Fruit fly (Drosophila melanogaster) whole organism, embryonic: ENCODE data around the gene UbcE2M.
A peak's percentile ranks its signal among the peaks of the same experiment; 100 is the strongest.

Experiments
- ATbp ChIP-seq: fragments of 200-800 bp; sonication (Bioruptor generic); optimal IDR thresholded peaks from 2 replicates; lab custom pipeline; 2017; ENCODE audit warnings: missing biosample characterization, mild to moderate bottlenecking, missing genetic modification characterization, missing genetic modification reagents
- Antp ChIP-seq: fragments of 200-800 bp; sonication (Bioruptor generic); optimal IDR thresholded peaks from 3 replicates; lab custom pipeline; 2016; ENCODE audit warnings: missing biosample characterization, missing genetic modification characterization
- Awh ChIP-seq: fragments of 200-800 bp; sonication (Bioruptor generic); IDR thresholded peaks from 2 replicates; pipeline ENCODE4, ENCODE4 v1.3.6; 2022; ENCODE audit warnings: missing biosample characterization, missing genetic modification characterization
- B-H2 ChIP-seq: fragments of 200-800 bp; sonication (Bioruptor generic); optimal IDR thresholded peaks from 2 replicates; lab custom pipeline; 2018; ENCODE audit warnings: missing biosample characterization, mild to moderate bottlenecking, missing genetic modification characterization
- Blimp-1 ChIP-seq: fragments of 200-800 bp; sonication (Bioruptor generic); optimal IDR thresholded peaks from 3 replicates; lab custom pipeline; 2018; ENCODE audit warnings: missing biosample characterization, missing genetic modification characterization, mild to moderate bottlenecking, moderate library complexity, missing genetic modification reagents
- CG11504 ChIP-seq: fragments of 200-800 bp; sonication (Bioruptor generic); optimal IDR thresholded peaks from 3 replicates; lab custom pipeline; 2019; ENCODE audit warnings: missing biosample characterization, mild to moderate bottlenecking, missing genetic modification characterization, moderate library complexity
- CG11723 ChIP-seq: fragments of 200-800 bp; sonication (Bioruptor generic); optimal IDR thresholded peaks from 2 replicates; lab custom pipeline; 2017; ENCODE audit warnings: missing biosample characterization, mild to moderate bottlenecking, missing genetic modification characterization
- CG12659 ChIP-seq: fragments of 200-800 bp; sonication (Bioruptor generic); optimal IDR thresholded peaks from 3 replicates; lab custom pipeline; 2017; ENCODE audit warnings: mild to moderate bottlenecking, missing biosample characterization, missing genetic modification reagents, missing genetic modification characterization
- CG13775 ChIP-seq: fragments of 200-800 bp; sonication (Bioruptor generic); optimal IDR thresholded peaks from 3 replicates; lab custom pipeline; 2017; ENCODE audit warnings: missing biosample characterization, mild to moderate bottlenecking, missing genetic modification characterization
- CG14050 ChIP-seq: fragments of 200-800 bp; sonication (Bioruptor generic); IDR thresholded peaks from 3 replicates; pipeline ENCODE4 v1.3.6; 2022; ENCODE audit warnings: missing biosample characterization, missing genetic modification characterization
- CG15011 ChIP-seq: fragments of 200-800 bp; sonication (Bioruptor generic); optimal IDR thresholded peaks from 3 replicates; lab custom pipeline; 2018; ENCODE audit warnings: missing biosample characterization, mild to moderate bottlenecking, missing genetic modification characterization
- CG1647 ChIP-seq: fragments of 200-800 bp; sonication (Bioruptor generic); optimal IDR thresholded peaks from 3 replicates; lab custom pipeline; 2016; ENCODE audit warnings: missing biosample characterization, missing genetic modification characterization
- CG32772 ChIP-seq: fragments of 200-800 bp; sonication (Bioruptor generic); IDR thresholded peaks from 2 replicates; pipeline ENCODE4 v1.3.6; 2022; ENCODE audit warnings: missing biosample characterization, missing genetic modification characterization
- CG33213 ChIP-seq: fragments of 200-800 bp; sonication (Bioruptor generic); optimal IDR thresholded peaks from 3 replicates; lab custom pipeline; 2016; ENCODE audit warnings: missing biosample characterization, missing genetic modification characterization
- CG34376 ChIP-seq: fragments of 200-800 bp; sonication (Bioruptor generic); optimal IDR thresholded peaks from 2 replicates; lab custom pipeline; 2018; ENCODE audit warnings: missing biosample characterization, mild to moderate bottlenecking, missing genetic modification characterization
- CG4282 ChIP-seq: fragments of 200-800 bp; sonication (Bioruptor generic); optimal IDR thresholded peaks from 2 replicates; lab custom pipeline; 2016; ENCODE audit warnings: missing biosample characterization, missing genetic modification characterization
- CG5953 ChIP-seq: fragments of 200-800 bp; sonication (Bioruptor generic); IDR thresholded peaks from 2 replicates; pipeline ENCODE4 v1.3.6; 2022; ENCODE audit warnings: missing biosample characterization, missing genetic modification characterization
- CG7963 ChIP-seq: fragments of 200-800 bp; sonication (Bioruptor generic); IDR thresholded peaks from 3 replicates; pipeline ENCODE4 v1.3.6; 2022; ENCODE audit warnings: missing biosample characterization, missing genetic modification characterization; ENCODE audit not compliant: partially characterized antibody
- CG8944 ChIP-seq: fragments of 200-800 bp; sonication (Bioruptor generic); optimal IDR thresholded peaks from 3 replicates; lab custom pipeline; 2016; ENCODE audit warnings: missing biosample characterization, missing genetic modification characterization
- CG9609 ChIP-seq: fragments of 200-800 bp; sonication (Bioruptor generic); optimal IDR thresholded peaks from 3 replicates; lab custom pipeline; 2016; ENCODE audit warnings: missing biosample characterization, missing genetic modification characterization
- D19A ChIP-seq: fragments of 200-800 bp; optimal IDR thresholded peaks from 3 replicates; lab custom pipeline; 2019; ENCODE audit warnings: missing biosample characterization, mild to moderate bottlenecking, missing genetic modification characterization, moderate library complexity
- H15 ChIP-seq: fragments of 200-800 bp; sonication (Bioruptor generic); IDR thresholded peaks from 3 replicates; pipeline ENCODE4 v1.3.6; 2022; ENCODE audit warnings: missing biosample characterization, missing genetic modification characterization
- H2.0 ChIP-seq: fragments of 200-800 bp; sonication (Bioruptor generic); IDR thresholded peaks from 2 replicates; pipeline ENCODE4 v1.3.6; 2022; ENCODE audit warnings: missing biosample characterization, missing genetic modification characterization
- Lhr ChIP-seq: fragments of 200-800 bp; sonication (Bioruptor generic); optimal IDR thresholded peaks from 3 replicates; lab custom pipeline; 2017; ENCODE audit warnings: mild to moderate bottlenecking, missing biosample characterization, missing genetic modification reagents, missing genetic modification characterization
- Nf-YC ChIP-seq: fragments of 200-800 bp; optimal IDR thresholded peaks from 3 replicates; lab custom pipeline; 2019; ENCODE audit warnings: missing biosample characterization, mild to moderate bottlenecking, missing genetic modification characterization, moderate library complexity
- Sox102F ChIP-seq: fragments of 200-800 bp; sonication (Bioruptor generic); optimal IDR thresholded peaks from 2 replicates; lab custom pipeline; 2018; ENCODE audit warnings: missing biosample characterization, mild to moderate bottlenecking, missing genetic modification characterization, moderate library complexity
- Xbp1 ChIP-seq: fragments of 200-800 bp; sonication (Bioruptor generic); optimal IDR thresholded peaks from 3 replicates; lab custom pipeline; 2016; ENCODE audit warnings: missing biosample characterization, mild to moderate bottlenecking, missing genetic modification characterization
- bcd ChIP-seq: fragments of 200-800 bp; sonication (Bioruptor generic); optimal IDR thresholded peaks from 2 replicates; lab custom pipeline; 2017; ENCODE audit warnings: missing biosample characterization, mild to moderate bottlenecking, missing genetic modification characterization
- gem ChIP-seq: fragments of 200-800 bp; sonication (Bioruptor generic); optimal IDR thresholded peaks from 2 replicates; lab custom pipeline; 2019; ENCODE audit warnings: missing biosample characterization, mild to moderate bottlenecking, missing genetic modification characterization, moderate library complexity
- h ChIP-seq: fragments of >200 bp; optimal IDR thresholded peaks from 2 replicates; lab custom pipeline; 2017
- hb ChIP-seq: fragments of 200-800 bp; sonication (Bioruptor generic); IDR thresholded peaks from 3 replicates; pipeline ENCODE4 v1.3.6; 2022; ENCODE audit warnings: missing biosample characterization, missing genetic modification characterization; ENCODE audit not compliant: partially characterized antibody
- jumu ChIP-seq: fragments of 200-800 bp; sonication (Bioruptor generic); optimal IDR thresholded peaks from 3 replicates; lab custom pipeline; 2016; ENCODE audit warnings: missing biosample characterization, missing genetic modification characterization
- nau ChIP-seq: fragments of 200-800 bp; sonication (Bioruptor generic); optimal IDR thresholded peaks from 3 replicates; lab custom pipeline; 2017; ENCODE audit warnings: missing biosample characterization, mild to moderate bottlenecking, missing genetic modification characterization, missing genetic modification reagents
- org-1 ChIP-seq: fragments of 200-800 bp; sonication (Bioruptor generic); optimal IDR thresholded peaks from 2 replicates; lab custom pipeline; 2017; ENCODE audit warnings: missing biosample characterization, missing genetic modification characterization
- pnt ChIP-seq: fragments of 200-800 bp; sonication (Bioruptor generic); optimal IDR thresholded peaks from 3 replicates; lab custom pipeline; 2016; ENCODE audit warnings: missing biosample characterization, missing genetic modification characterization
- prd ChIP-seq, 3 experiments: fragments of >200 bp in 2 of 3; fragments of 200-800 bp in 1 of 3; sonication (Bioruptor generic) in 1 of 3; optimal IDR thresholded peaks in 2 of 3; IDR thresholded peaks in 1 of 3; 2 replicates in 2 of 3; 3 replicates in 1 of 3; pipeline versions ENCODE4 v1.3.6 to Lab custom; 2017 to 2022; ENCODE audit warnings: missing biosample characterization in 1 of 3, missing genetic modification characterization in 1 of 3
- ranshi ChIP-seq: fragments of 200-800 bp; sonication (Bioruptor generic); IDR thresholded peaks from 2 replicates; pipeline ENCODE4 v1.3.6; 2022; ENCODE audit warnings: missing biosample characterization, missing genetic modification characterization
- shn ChIP-seq: fragments of 200-800 bp; sonication (Bioruptor generic); optimal IDR thresholded peaks from 3 replicates; lab custom pipeline; 2016; ENCODE audit warnings: missing biosample characterization, missing genetic modification characterization
- slbo ChIP-seq: fragments of 200-800 bp; sonication (Bioruptor generic); IDR thresholded peaks from 2 replicates; pipeline ENCODE4 v1.3.6; 2022; ENCODE audit warnings: missing biosample characterization, missing genetic modification characterization
- sob ChIP-seq: fragments of 200-800 bp; sonication (Bioruptor generic); IDR thresholded peaks from 2 replicates; pipeline ENCODE4 v1.3.6; 2022; ENCODE audit warnings: missing biosample characterization, missing genetic modification characterization
- tin ChIP-seq: fragments of 200-800 bp; sonication (Bioruptor generic); optimal IDR thresholded peaks from 3 replicates; lab custom pipeline; 2016; ENCODE audit warnings: missing biosample characterization, missing genetic modification characterization
- wor ChIP-seq: fragments of 200-800 bp; sonication (Bioruptor generic); IDR thresholded peaks from 2 replicates; pipeline ENCODE4 v1.3.6; 2022; ENCODE audit warnings: missing biosample characterization, missing genetic modification characterization
- zfh1 ChIP-seq: fragments of 200-800 bp; sonication (Bioruptor generic); IDR thresholded peaks from 3 replicates; pipeline ENCODE4 v1.3.6; 2022; ENCODE audit warnings: missing biosample characterization, missing genetic modification characterization

The UbcE2M gene

DNA sequence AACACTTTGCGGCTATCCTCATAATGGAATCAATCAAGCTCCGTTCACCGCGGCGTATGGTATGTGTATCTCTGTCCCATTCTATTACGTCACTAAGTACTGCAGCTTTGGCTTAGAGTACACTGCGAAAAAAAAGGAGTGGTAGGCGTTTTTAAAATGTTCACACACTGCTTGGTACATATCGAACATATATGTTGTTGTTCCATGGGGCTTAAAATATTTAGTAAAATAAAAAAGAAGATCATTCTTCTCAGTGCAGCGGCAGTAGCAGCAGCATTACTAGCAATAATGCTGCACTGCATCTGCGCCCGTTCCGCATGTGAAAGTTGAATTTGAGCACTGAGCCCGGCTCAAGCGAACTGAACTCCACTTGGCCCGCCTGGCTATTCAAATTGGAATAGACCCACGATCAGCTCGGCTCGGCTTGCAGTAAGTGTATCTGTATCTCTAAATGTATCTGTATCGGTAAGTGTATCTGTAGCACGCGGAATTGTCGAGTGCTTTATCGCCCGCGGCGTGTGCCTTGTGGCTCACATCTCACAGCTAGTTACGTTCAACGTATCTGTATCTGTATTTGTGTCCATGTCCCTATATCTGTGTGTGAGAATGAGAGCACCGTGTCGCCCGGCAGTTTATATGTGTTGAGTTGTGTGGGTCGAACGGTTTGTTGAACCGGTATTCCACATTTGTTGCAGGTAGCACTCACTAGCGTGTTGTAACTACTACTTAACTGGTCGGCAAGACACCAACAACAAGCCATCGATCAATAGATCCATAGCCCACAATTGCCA, 44.4 kb downstream of the UbcE2M start (continued):
- TF ChIP-seq CG11723 (GFP tag; lab: Kevin White, UChicago) (peak; percentile 47), D19A (tag; lab: Kevin White, UChicago) (peak; percentile 61), CG4282 (GFP tag; lab: Kevin White, UChicago) (no peak), Lhr (GFP tag; lab: Kevin White, UChicago) (peak; percentile 8), wor (peak; percentile 39; the same call in 1 of the 2 replicates), Xbp1 (peak; percentile 72), ATbp (GFP tag; lab: Kevin White, UChicago) (peak; percentile 58), CG13775 (peak; percentile 2), org-1 (peak; percentile 15), nau (GFP tag; lab: Kevin White, UChicago) (peak; percentile 62), B-H2 (no peak), CG12659 (peak; percentile 58), CG34376 (GFP tag; lab: Kevin White, UChicago) (no peak), Awh (GFP tag; lab: Robert Waterston, UW) (peak; percentile 47; the same call in 1 of the 2 replicates), ranshi (GFP tag; lab: Robert Waterston, UW) (peak; percentile 46; the same call in 1 of the 2 replicates), CG8944 (GFP tag; lab: Kevin White, UChicago) (peak; percentile 42), CG32772 (GFP tag; lab: Robert Waterston, UW) (peak; percentile 57), Blimp-1 (GFP tag; lab: Kevin White, UChicago) (peak; percentile 65), gem (tag; lab: Kevin White, UChicago) (peak; percentile 66), prd (optimal IDR thresholded peaks at IDR 0.05; lab: Kevin White, UChicago) (no peak), prd (GFP tag; IDR thresholded peaks at IDR 0.05; lab: Robert Waterston, UW) (peak; percentile 68; the same call in 1 of the 3 replicates), tin (GFP tag; lab: Kevin White, UChicago) (peak; percentile 58), jumu (GFP tag; lab: Kevin White, UChicago) (peak; percentile 27), CG14050 (GFP tag; lab: Robert Waterston, UW) (peak; percentile 57), Sox102F (peak; percentile 84), pnt (GFP tag; lab: Kevin White, UChicago) (peak; percentile 36), sob (peak; percentile 46; the same call in 1 of the 2 replicates), CG7963 (GFP tag; lab: Robert Waterston, UW) (no peak), slbo (GFP tag; lab: Robert Waterston, UW) (peak; percentile 51), zfh1 (GFP tag; lab: Robert Waterston, UW) (peak; percentile 44; the same call in 1 of the 3 replicates), Nf-YC (tag; lab: Kevin White, UChicago) (no peak), CG9609 (GFP tag; lab: Kevin White, UChicago) (peak; percentile 44), hb (GFP tag; lab: Robert Waterston, UW) (no peak), CG5953 (GFP tag; lab: Robert Waterston, UW) (peak; percentile 52; the same call in 1 of the 2 replicates), CG33213 (GFP tag; lab: Kevin White, UChicago) (peak; percentile 41), CG15011 (peak; percentile 4), H2.0 (GFP tag; lab: Robert Waterston, UW) (peak; percentile 72; the same call in 1 of the 2 replicates), bcd (GFP tag; lab: Kevin White, UChicago) (peak; percentile 41), shn (no peak), h (lab: Kevin White, UChicago) (no peak), H15 (GFP tag; lab: Robert Waterston, UW) (peak; percentile 53; the same call in 1 of the 3 replicates), CG1647 (GFP tag; lab: Kevin White, UChicago) (peak; percentile 54), CG11504 (tag; lab: Kevin White, UChicago) (peak; percentile 80), Antp (GFP tag; lab: Kevin White, UChicago) (peak; percentile 32)
